Fruit fly (Drosophila melanogaster) whole organism, embryonic: Measurements from ENCODE around the gene CG4462.
A peak's percentile ranks its signal among the peaks of the same experiment; 100 is the strongest.

Experiments
- ATbp ChIP-seq: fragments of 200-800 bp; sonication (Bioruptor generic); optimal IDR thresholded peaks from 2 replicates; lab custom pipeline; 2017; ENCODE audit warnings: missing biosample characterization, mild to moderate bottlenecking, missing genetic modification characterization, missing genetic modification reagents
- Antp ChIP-seq: fragments of 200-800 bp; sonication (Bioruptor generic); optimal IDR thresholded peaks from 3 replicates; lab custom pipeline; 2016; ENCODE audit warnings: missing biosample characterization, missing genetic modification characterization
- B-H2 ChIP-seq: fragments of 200-800 bp; sonication (Bioruptor generic); optimal IDR thresholded peaks from 2 replicates; lab custom pipeline; 2018; ENCODE audit warnings: missing biosample characterization, mild to moderate bottlenecking, missing genetic modification characterization
- BEAF-32 ChIP-seq: fragments of 200-800 bp; sonication (Bioruptor generic); optimal IDR thresholded peaks from 3 replicates; lab custom pipeline; 2017; ENCODE audit warnings: missing biosample characterization, missing genetic modification characterization, mild to moderate bottlenecking, moderate library complexity, missing genetic modification reagents
- CG10366 ChIP-seq: fragments of 200-800 bp; sonication (Bioruptor generic); IDR thresholded peaks from 2 replicates; pipeline ENCODE4 v1.3.6; 2022; ENCODE audit warnings: missing biosample characterization, missing genetic modification characterization
- CG12299 ChIP-seq: fragments of 200-800 bp; sonication (Bioruptor generic); optimal IDR thresholded peaks from 2 replicates; lab custom pipeline; 2018; ENCODE audit warnings: missing biosample characterization, mild to moderate bottlenecking, missing genetic modification characterization
- CG13894 ChIP-seq: fragments of 200-800 bp; sonication (Bioruptor generic); optimal IDR thresholded peaks from 3 replicates; lab custom pipeline; 2018; ENCODE audit warnings: missing biosample characterization, mild to moderate bottlenecking, missing genetic modification characterization, moderate library complexity
- CG14050 ChIP-seq: fragments of 200-800 bp; sonication (Bioruptor generic); IDR thresholded peaks from 3 replicates; pipeline ENCODE4 v1.3.6; 2022; ENCODE audit warnings: missing biosample characterization, missing genetic modification characterization
- CG17186 ChIP-seq: fragments of 200-800 bp; sonication (Bioruptor generic); optimal IDR thresholded peaks from 3 replicates; lab custom pipeline; 2017; ENCODE audit warnings: missing biosample characterization, missing genetic modification reagents, missing genetic modification characterization
- CG17359 ChIP-seq: fragments of 200-800 bp; sonication (Bioruptor generic); optimal IDR thresholded peaks from 3 replicates; lab custom pipeline; 2018; ENCODE audit warnings: missing biosample characterization, mild to moderate bottlenecking, missing genetic modification characterization, moderate library complexity
- CG1792 ChIP-seq: fragments of 200-800 bp; sonication (Bioruptor generic); optimal IDR thresholded peaks from 2 replicates; lab custom pipeline; 2016; ENCODE audit warnings: missing biosample characterization, missing genetic modification characterization
- CG18262 ChIP-seq: fragments of 200-800 bp; optimal IDR thresholded peaks from 3 replicates; lab custom pipeline; 2019; ENCODE audit warnings: missing biosample characterization, mild to moderate bottlenecking, missing genetic modification characterization, moderate library complexity
- CG1832 ChIP-seq: fragments of 200-800 bp; sonication (Bioruptor generic); optimal IDR thresholded peaks from 2 replicates; lab custom pipeline; 2017; ENCODE audit warnings: missing biosample characterization, mild to moderate bottlenecking, missing genetic modification characterization, inconsistent platforms
- CG2678 ChIP-seq: fragments of 200-800 bp; sonication (Bioruptor generic); optimal IDR thresholded peaks from 3 replicates; lab custom pipeline; 2019; ENCODE audit warnings: missing biosample characterization, mild to moderate bottlenecking, missing genetic modification characterization, moderate library complexity
- CG31365 ChIP-seq: fragments of 200-800 bp; sonication (Bioruptor generic); optimal IDR thresholded peaks from 2 replicates; lab custom pipeline; 2018; ENCODE audit warnings: missing biosample characterization, mild to moderate bottlenecking, missing genetic modification characterization
- CG31441 ChIP-seq: fragments of 200-800 bp; sonication (Bioruptor generic); IDR thresholded peaks from 2 replicates; pipeline ENCODE4 v1.3.6; 2022; ENCODE audit warnings: missing biosample characterization, missing genetic modification characterization
- CG3281 ChIP-seq: fragments of 200-800 bp; sonication (Bioruptor generic); optimal IDR thresholded peaks from 3 replicates; lab custom pipeline; 2017; ENCODE audit warnings: missing biosample characterization, mild to moderate bottlenecking, missing genetic modification characterization
- CG33213 ChIP-seq: fragments of 200-800 bp; sonication (Bioruptor generic); optimal IDR thresholded peaks from 3 replicates; lab custom pipeline; 2016; ENCODE audit warnings: missing biosample characterization, missing genetic modification characterization
- CG7745 ChIP-seq: fragments of 200-800 bp; sonication (Bioruptor generic); optimal IDR thresholded peaks from 2 replicates; lab custom pipeline; 2018; ENCODE audit warnings: missing biosample characterization, mild to moderate bottlenecking, missing genetic modification characterization, moderate library complexity
- CG8388 ChIP-seq: fragments of 200-800 bp; sonication (Bioruptor generic); optimal IDR thresholded peaks from 2 replicates; lab custom pipeline; 2019; ENCODE audit warnings: missing biosample characterization, mild to moderate bottlenecking, missing genetic modification characterization, moderate library complexity
- CG9932 ChIP-seq: fragments of 200-800 bp; sonication (Bioruptor generic); IDR thresholded peaks from 2 replicates; pipeline ENCODE4 v1.3.6; 2022; ENCODE audit warnings: missing biosample characterization, missing genetic modification characterization
- CHES-1-like ChIP-seq: fragments of 200-800 bp; sonication (Bioruptor generic); optimal IDR thresholded peaks from 2 replicates; lab custom pipeline; 2016; ENCODE audit warnings: missing biosample characterization, missing genetic modification characterization
- Hmx ChIP-seq: fragments of 200-800 bp; sonication (Bioruptor generic); optimal IDR thresholded peaks from 2 replicates; lab custom pipeline; 2016; ENCODE audit warnings: missing biosample characterization, missing genetic modification characterization
- Kr ChIP-seq: fragments of 200-800 bp; sonication (Bioruptor generic); optimal IDR thresholded peaks from 2 replicates; lab custom pipeline; 2017; ENCODE audit warnings: missing biosample characterization, mild to moderate bottlenecking, missing genetic modification characterization
- Oaz ChIP-seq: fragments of 200-800 bp; sonication (Bioruptor generic); IDR thresholded peaks from 2 replicates; pipeline ENCODE4 v1.3.6; 2022; ENCODE audit warnings: missing biosample characterization, missing genetic modification characterization
- PHDP ChIP-seq: fragments of 200-800 bp; sonication (Bioruptor generic); optimal IDR thresholded peaks from 3 replicates; lab custom pipeline; 2018; ENCODE audit warnings: missing biosample characterization, mild to moderate bottlenecking, missing genetic modification characterization, moderate library complexity
- Rx ChIP-seq: fragments of 200-800 bp; sonication (Bioruptor generic); IDR thresholded peaks from 2 replicates; pipeline ENCODE4 v1.3.6; 2022; ENCODE audit warnings: missing biosample characterization, missing genetic modification characterization
- Trl ChIP-seq, 3 experiments: fragments of >200 bp in 2 of 3; fragments of 200-800 bp in 1 of 3; sonication (Bioruptor generic) in 1 of 3; optimal IDR thresholded peaks; 2 replicates in 1 of 3; 3 replicates in 2 of 3; lab custom pipeline; 2016 to 2017; ENCODE audit warnings: missing biosample characterization in 1 of 3, missing genetic modification characterization in 1 of 3
- Xbp1 ChIP-seq: fragments of 200-800 bp; sonication (Bioruptor generic); optimal IDR thresholded peaks from 3 replicates; lab custom pipeline; 2016; ENCODE audit warnings: missing biosample characterization, mild to moderate bottlenecking, missing genetic modification characterization
- chif ChIP-seq, 2 experiments: fragments of 200-800 bp; sonication (Bioruptor generic); optimal IDR thresholded peaks; 3 replicates each; lab custom pipeline; 2016; ENCODE audit warnings: missing biosample characterization in 2 of 2, missing genetic modification characterization in 2 of 2
- cwo ChIP-seq: fragments of 200-800 bp; sonication (Bioruptor generic); optimal IDR thresholded peaks from 3 replicates; lab custom pipeline; 2017; ENCODE audit warnings: missing biosample characterization, missing genetic modification characterization, mild to moderate bottlenecking, moderate library complexity, missing genetic modification reagents
- dati ChIP-seq: fragments of 200-800 bp; sonication (Bioruptor generic); IDR thresholded peaks from 2 replicates; pipeline ENCODE4 v1.3.6; 2022; ENCODE audit warnings: missing biosample characterization, missing genetic modification characterization
- esg ChIP-seq: fragments of 200-800 bp; sonication (Bioruptor generic); conservative IDR thresholded peaks from 2 replicates; pipeline ENCODE4 v1.3.6; 2022; ENCODE audit warnings: missing biosample characterization, missing genetic modification characterization
- eve ChIP-seq, 2 experiments: fragments of >200 bp; optimal IDR thresholded peaks; 2 replicates each; lab custom pipeline; 2017; ENCODE audit warnings: missing biosample characterization in 2 of 2, missing genetic modification characterization in 2 of 2
- gem ChIP-seq: fragments of 200-800 bp; sonication (Bioruptor generic); optimal IDR thresholded peaks from 2 replicates; lab custom pipeline; 2019; ENCODE audit warnings: missing biosample characterization, mild to moderate bottlenecking, missing genetic modification characterization, moderate library complexity
- h ChIP-seq: fragments of >200 bp; optimal IDR thresholded peaks from 2 replicates; lab custom pipeline; 2017
- kah ChIP-seq: fragments of 200-800 bp; sonication (Bioruptor generic); optimal IDR thresholded peaks from 2 replicates; lab custom pipeline; 2018; ENCODE audit warnings: missing biosample characterization, mild to moderate bottlenecking, missing genetic modification characterization
- klu ChIP-seq: fragments of 200-800 bp; sonication (Bioruptor generic); IDR thresholded peaks from 2 replicates; pipeline ENCODE4 v1.3.6; 2022; ENCODE audit warnings: missing biosample characterization, missing genetic modification characterization
- knrl ChIP-seq: fragments of 200-800 bp; sonication (Bioruptor generic); IDR thresholded peaks from 3 replicates; pipeline ENCODE4 v1.3.6; 2022; ENCODE audit warnings: missing biosample characterization, missing genetic modification characterization; ENCODE audit not compliant: partially characterized antibody
- lilli ChIP-seq: fragments of 200-800 bp; sonication (Bioruptor generic); optimal IDR thresholded peaks from 3 replicates; lab custom pipeline; 2016; ENCODE audit warnings: missing biosample characterization, missing genetic modification characterization
- pho ChIP-seq: fragments of 200-800 bp; sonication (Bioruptor generic); optimal IDR thresholded peaks from 2 replicates; lab custom pipeline; 2016; ENCODE audit warnings: missing biosample characterization, missing genetic modification characterization
- run ChIP-seq: fragments of 200-800 bp; sonication (Bioruptor generic); optimal IDR thresholded peaks from 3 replicates; lab custom pipeline; 2018; ENCODE audit warnings: missing biosample characterization, mild to moderate bottlenecking, missing genetic modification characterization
- slbo ChIP-seq: fragments of 200-800 bp; sonication (Bioruptor generic); IDR thresholded peaks from 2 replicates; pipeline ENCODE4 v1.3.6; 2022; ENCODE audit warnings: missing biosample characterization, missing genetic modification characterization
- sqz ChIP-seq: fragments of 200-800 bp; sonication (Bioruptor generic); optimal IDR thresholded peaks from 3 replicates; lab custom pipeline; 2018; ENCODE audit warnings: missing biosample characterization, mild to moderate bottlenecking, missing genetic modification characterization
- sr ChIP-seq: fragments of 200-800 bp; sonication (Bioruptor generic); IDR thresholded peaks from 3 replicates; pipeline ENCODE4 v1.3.6; 2022; ENCODE audit warnings: missing biosample characterization, missing genetic modification characterization
- ssp ChIP-seq: fragments of 200-800 bp; sonication (Bioruptor generic); IDR thresholded peaks from 2 replicates; pipeline ENCODE4 v1.3.6; 2022; ENCODE audit warnings: missing biosample characterization, missing genetic modification characterization
- toy ChIP-seq: fragments of 200-800 bp; sonication (Bioruptor generic); IDR thresholded peaks from 2 replicates; pipeline ENCODE4 v1.3.6; 2022; ENCODE audit warnings: missing biosample characterization, missing genetic modification characterization
- tx ChIP-seq: fragments of 200-800 bp; sonication (Bioruptor generic); optimal IDR thresholded peaks from 2 replicates; lab custom pipeline; 2016; ENCODE audit warnings: missing biosample characterization, missing genetic modification characterization
- unpg ChIP-seq: fragments of 200-800 bp; sonication (Bioruptor generic); optimal IDR thresholded peaks from 3 replicates; lab custom pipeline; 2018; ENCODE audit warnings: missing biosample characterization, mild to moderate bottlenecking, missing genetic modification characterization, moderate library complexity
- zfh1 ChIP-seq: fragments of 200-800 bp; sonication (Bioruptor generic); IDR thresholded peaks from 3 replicates; pipeline ENCODE4 v1.3.6; 2022; ENCODE audit warnings: missing biosample characterization, missing genetic modification characterization

The CG4462 gene

dm6 chr3R:19904865-19905373 lies 20.3 kb downstream of the CG4462 start, which contains the start of the genes Surf6 and RhoGAP92B (continued):
- TF ChIP-seq dati (GFP tag; lab: Robert Waterston, UW) = no peak
- TF ChIP-seq lilli (GFP tag; lab: Kevin White, UChicago) = peak; percentile 71
- no peak for TF ChIP-seq Trl (optimal IDR thresholded peaks at IDR 0.05; lab: Kevin White, UChicago)
- TF ChIP-seq Trl (GFP tag; optimal IDR thresholded peaks at IDR 0.05; lab: Kevin White, UChicago) = peak; percentile 77
- no peak for TF ChIP-seq CG7745 (tag; lab: Kevin White, UChicago)
- peak; percentile 55 for TF ChIP-seq unpg (GFP tag; lab: Kevin White, UChicago)
- TF ChIP-seq pho = peak; percentile 32
- TF ChIP-seq gem (tag; lab: Kevin White, UChicago) = peak; percentile 61
- TF ChIP-seq tx = peak; percentile 19
- no peak; the same call in 1 of the 2 replicates for TF ChIP-seq esg (GFP tag; lab: Robert Waterston, UW)
- TF ChIP-seq CG17359 (tag; lab: Kevin White, UChicago) = peak; percentile 62
- peak; percentile 76 for TF ChIP-seq CG33213 (GFP tag; lab: Kevin White, UChicago)
- TF ChIP-seq CG1792 (GFP tag; lab: Kevin White, UChicago) = peak; percentile 3
- TF ChIP-seq ssp (GFP tag; lab: Robert Waterston, UW) = 0 out of 2 replicates have a peak, but pooled peaks have one; percentile 20
- TF ChIP-seq Antp (GFP tag; lab: Kevin White, UChicago) = peak; percentile 45
- TF ChIP-seq CG9932 (GFP tag; lab: Robert Waterston, UW) = peak; percentile 52
- peak; percentile 60 for TF ChIP-seq BEAF-32
- TF ChIP-seq CG10366 (GFP tag; lab: Robert Waterston, UW) = 0 out of 2 replicates have a peak, but pooled peaks have one; percentile 24
- TF ChIP-seq CG31441 (GFP tag; lab: Robert Waterston, UW) = peak; percentile 76
- peak; percentile 73 for TF ChIP-seq kah (GFP tag; lab: Kevin White, UChicago)
- peak in 1 of 2 experiments; percentile 62 for TF ChIP-seq chif (GFP tag; optimal IDR thresholded peaks at IDR 0.05; lab: Kevin White, UChicago)
- TF ChIP-seq zfh1 (GFP tag; lab: Robert Waterston, UW) = peak; percentile 58; the same call in 2 of the 3 replicates
- TF ChIP-seq sqz (GFP tag; lab: Kevin White, UChicago) = no peak
- TF ChIP-seq Kr (GFP tag; lab: Kevin White, UChicago) = no peak
- no peak for TF ChIP-seq CG8388 (GFP tag; lab: Kevin White, UChicago)
- TF ChIP-seq Oaz = no peak
- TF ChIP-seq CG17186 (GFP tag; lab: Kevin White, UChicago) = peak; percentile 91
- TF ChIP-seq Hmx = no peak
- TF ChIP-seq CG2678 (tag; lab: Kevin White, UChicago) = peak; percentile 64
- no peak for TF ChIP-seq h (lab: Kevin White, UChicago)
- peak; percentile 55 for TF ChIP-seq PHDP (tag; lab: Kevin White, UChicago)
- no peak for TF ChIP-seq klu (GFP tag; lab: Robert Waterston, UW)
- TF ChIP-seq CG13894 (tag; lab: Kevin White, UChicago) = peak; percentile 68
- TF ChIP-seq CG31365 (tag; lab: Kevin White, UChicago) = peak; percentile 49
- TF ChIP-seq sr (GFP tag; lab: Robert Waterston, UW) = no peak
- TF ChIP-seq ATbp (GFP tag; lab: Kevin White, UChicago) = no peak
- no peak for TF ChIP-seq Rx (GFP tag; lab: Robert Waterston, UW)
- TF ChIP-seq CHES-1-like (GFP tag; lab: Kevin White, UChicago) = peak; percentile 63
- TF ChIP-seq toy = peak; percentile 24; the same call in 1 of the 2 replicates
- peak; percentile 62; the same call in 2 of the 3 replicates for TF ChIP-seq knrl (GFP tag; lab: Robert Waterston, UW)
- TF ChIP-seq CG18262 (tag; lab: Kevin White, UChicago) = peak; percentile 53
- no peak for TF ChIP-seq eve (GFP tag; optimal IDR thresholded peaks at IDR 0.05; lab: Kevin White, UChicago)
- TF ChIP-seq slbo (GFP tag; lab: Robert Waterston, UW) = peak; percentile 38
- peak; percentile 55 for TF ChIP-seq CG12299 (tag; lab: Kevin White, UChicago)
- TF ChIP-seq cwo (GFP tag; lab: Kevin White, UChicago) = peak; percentile 95
- peak; percentile 73 for TF ChIP-seq CG3281 (GFP tag; lab: Kevin White, UChicago)
- TF ChIP-seq B-H2 (GFP tag; lab: Kevin White, UChicago) = peak; percentile 33
- peak; percentile 57 for TF ChIP-seq run (tag; lab: Kevin White, UChicago)
- TF ChIP-seq Xbp1 (GFP tag; lab: Kevin White, UChicago) = peak; percentile 70
- TF ChIP-seq CG1832 (GFP tag; lab: Kevin White, UChicago) = no peak
- 0 out of 3 replicates have a peak, but pooled peaks have one; percentile 32 for TF ChIP-seq CG14050 (GFP tag; lab: Robert Waterston, UW)
